Worm (Caenorhabditis elegans) whole organism, late embryonic: ENCODE data around the gene F25B5.5.

ENCODE experiments used
- Y22D7AL.16 ChIP-seq: sonication (generic microtip); optimal IDR thresholded peaks from 2 replicates; lab custom pipeline; 2016; ENCODE audit warnings: missing genetic modification characterization, missing compliant biosample characterization
- ceh-30 ChIP-seq: fragments of 150-350 bp; optimal IDR thresholded peaks from 2 replicates; lab custom pipeline; 2014; ENCODE audit warnings: missing biosample characterization, missing genetic modification characterization
- elt-2 ChIP-seq: sonication (generic microtip); optimal IDR thresholded peaks from 2 replicates; lab custom pipeline; 2016; ENCODE audit warnings: missing genetic modification reagents, missing genetic modification characterization, missing compliant biosample characterization
- fkh-10 ChIP-seq: fragments of 150-350 bp; optimal IDR thresholded peaks from 2 replicates; lab custom pipeline; 2014; ENCODE audit warnings: missing biosample characterization, missing genetic modification reagents, missing genetic modification characterization
- syd-9 ChIP-seq: sonication (generic microtip); optimal IDR thresholded peaks from 2 replicates; lab custom pipeline; 2016; ENCODE audit warnings: mild to moderate bottlenecking, missing genetic modification characterization, moderate library complexity, missing compliant biosample characterization
- unc-42 ChIP-seq: sonication (generic microtip); optimal IDR thresholded peaks from 2 replicates; lab custom pipeline; 2016; ENCODE audit warnings: missing genotype, missing genetic modification characterization, missing compliant biosample characterization
- unc-86 ChIP-seq: sonication (generic microtip); optimal IDR thresholded peaks from 2 replicates; lab custom pipeline; 2016; ENCODE audit warnings: missing genetic modification characterization, missing compliant biosample characterization

DNA sequence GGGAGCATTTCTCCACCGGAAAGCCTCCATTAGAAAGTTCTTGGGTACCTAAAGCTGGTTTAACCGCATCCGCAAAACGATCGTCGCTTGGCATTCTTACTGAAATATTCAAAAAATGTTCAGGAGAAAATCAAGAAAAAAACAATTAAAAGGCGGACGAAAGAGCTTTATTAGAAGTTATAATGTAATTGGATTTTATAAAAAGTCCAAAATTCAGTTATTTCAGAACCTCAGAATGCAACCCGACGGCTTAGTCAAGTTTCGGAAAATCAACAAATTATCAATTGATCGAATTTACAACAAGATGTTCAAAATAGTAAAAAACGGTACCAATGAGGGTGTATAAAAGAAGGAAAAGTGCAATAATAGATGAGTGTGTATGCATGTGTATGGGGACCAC is 50.0 kb downstream of the F25B5.5 start, which contains the start of gene pxl-1:
- TF ChIP-seq Y22D7AL.16 (no peak), unc-42 (tag; lab: Kevin White, UChicago) (no peak), elt-2 (tag; lab: Kevin White, UChicago) (no peak), fkh-10 (GFP tag; lab: Kevin White, UChicago) (no peak), syd-9 (tag; lab: Kevin White, UChicago) (no peak), unc-86 (no peak), ceh-30 (no peak)
